Fruit fly (Drosophila melanogaster) whole organism, embryonic: ENCODE data around the gene CG31807.

ENCODE experiments used
- ATbp ChIP-seq: fragments of 200-800 bp; sonication (Bioruptor generic); optimal IDR thresholded peaks from 2 replicates; lab custom pipeline; 2017; ENCODE audit warnings: missing biosample characterization, mild to moderate bottlenecking, missing genetic modification characterization, missing genetic modification reagents
- B-H2 ChIP-seq: fragments of 200-800 bp; sonication (Bioruptor generic); optimal IDR thresholded peaks from 2 replicates; lab custom pipeline; 2018; ENCODE audit warnings: missing biosample characterization, mild to moderate bottlenecking, missing genetic modification characterization
- CG12219 ChIP-seq: fragments of 200-800 bp; sonication (Bioruptor generic); optimal IDR thresholded peaks from 3 replicates; lab custom pipeline; 2018; ENCODE audit warnings: missing biosample characterization, mild to moderate bottlenecking, missing genetic modification characterization
- CG12299 ChIP-seq: fragments of 200-800 bp; sonication (Bioruptor generic); optimal IDR thresholded peaks from 2 replicates; lab custom pipeline; 2018; ENCODE audit warnings: missing biosample characterization, mild to moderate bottlenecking, missing genetic modification characterization
- CG1233 ChIP-seq: fragments of 200-800 bp; sonication (Bioruptor generic); optimal IDR thresholded peaks from 4 replicates; lab custom pipeline; 2018; ENCODE audit warnings: missing biosample characterization, mild to moderate bottlenecking, missing genetic modification characterization
- CG15269 ChIP-seq: fragments of 200-800 bp; sonication (Bioruptor generic); optimal IDR thresholded peaks from 2 replicates; lab custom pipeline; 2018; ENCODE audit warnings: missing biosample characterization, mild to moderate bottlenecking, missing genetic modification characterization, moderate library complexity
- CG16779 ChIP-seq: fragments of 200-800 bp; sonication (Bioruptor generic); IDR thresholded peaks from 2 replicates; pipeline ENCODE4 v1.3.6; 2022; ENCODE audit warnings: missing biosample characterization, missing genetic modification characterization
- CG17802 ChIP-seq: fragments of 200-800 bp; sonication (Bioruptor generic); optimal IDR thresholded peaks from 2 replicates; lab custom pipeline; 2018; ENCODE audit warnings: missing biosample characterization, mild to moderate bottlenecking, missing genetic modification characterization, moderate library complexity
- CG18599 ChIP-seq: fragments of 200-800 bp; sonication (Bioruptor generic); optimal IDR thresholded peaks from 3 replicates; lab custom pipeline; 2017; ENCODE audit warnings: missing biosample characterization, missing genetic modification characterization, mild to moderate bottlenecking, moderate library complexity, missing genetic modification reagents
- CG2129 ChIP-seq: fragments of 200-800 bp; sonication (Bioruptor generic); IDR thresholded peaks from 2 replicates; pipeline ENCODE4 v1.3.6; 2022; ENCODE audit warnings: missing biosample characterization, missing genetic modification characterization; ENCODE audit not compliant: partially characterized antibody
- CG30403 ChIP-seq: fragments of 200-800 bp; sonication (Bioruptor generic); optimal IDR thresholded peaks from 3 replicates; lab custom pipeline; 2016; ENCODE audit warnings: missing biosample characterization, missing genetic modification characterization
- CG31365 ChIP-seq: fragments of 200-800 bp; sonication (Bioruptor generic); optimal IDR thresholded peaks from 2 replicates; lab custom pipeline; 2018; ENCODE audit warnings: missing biosample characterization, mild to moderate bottlenecking, missing genetic modification characterization
- CG3163 ChIP-seq: fragments of 200-800 bp; sonication (Bioruptor generic); optimal IDR thresholded peaks from 3 replicates; lab custom pipeline; 2016; ENCODE audit warnings: missing biosample characterization, missing genetic modification characterization
- CG3995 ChIP-seq: fragments of 200-800 bp; sonication (Bioruptor generic); optimal IDR thresholded peaks from 3 replicates; lab custom pipeline; 2016; ENCODE audit warnings: missing biosample characterization, missing genetic modification characterization
- CG4707 ChIP-seq: fragments of 200-800 bp; sonication (Bioruptor generic); optimal IDR thresholded peaks from 2 replicates; lab custom pipeline; 2018; ENCODE audit warnings: missing biosample characterization, mild to moderate bottlenecking, missing genetic modification characterization, moderate library complexity
- CG6689 ChIP-seq: fragments of 200-800 bp; sonication (Bioruptor generic); IDR thresholded peaks from 2 replicates; pipeline ENCODE4 v1.3.6; 2022; ENCODE audit warnings: missing biosample characterization, missing genetic modification characterization
- CG8089 ChIP-seq: fragments of 200-800 bp; sonication (Bioruptor generic); optimal IDR thresholded peaks from 3 replicates; lab custom pipeline; 2016; ENCODE audit warnings: missing biosample characterization, missing genetic modification characterization
- CG8359 ChIP-seq: fragments of 200-800 bp; sonication (Bioruptor generic); optimal IDR thresholded peaks from 2 replicates; lab custom pipeline; 2017; ENCODE audit warnings: missing biosample characterization, mild to moderate bottlenecking, missing genetic modification characterization, borderline replicate concordance
- D19A ChIP-seq: fragments of 200-800 bp; optimal IDR thresholded peaks from 3 replicates; lab custom pipeline; 2019; ENCODE audit warnings: missing biosample characterization, mild to moderate bottlenecking, missing genetic modification characterization, moderate library complexity
- Dbx ChIP-seq: fragments of 200-800 bp; sonication (Bioruptor generic); IDR thresholded peaks from 3 replicates; pipeline ENCODE4 v1.3.6; 2022; ENCODE audit warnings: missing biosample characterization, missing genetic modification characterization
- Dfd ChIP-seq, 2 experiments: fragments of >200 bp; optimal IDR thresholded peaks; 2 replicates each; lab custom pipeline; 2017; ENCODE audit warnings: missing biosample characterization in 2 of 2, missing genetic modification characterization in 2 of 2
- HLH3B ChIP-seq: fragments of 200-800 bp; sonication (Bioruptor generic); IDR thresholded peaks from 2 replicates; pipeline ENCODE4 v1.3.6; 2022; ENCODE audit warnings: missing biosample characterization, missing genetic modification characterization
- Hr51 ChIP-seq, 2 experiments: fragments of 200-800 bp; sonication (Bioruptor generic); optimal IDR thresholded peaks; 2 replicates in 1 of 2; 3 replicates in 1 of 2; lab custom pipeline; 2016 to 2018; ENCODE audit warnings: missing biosample characterization in 2 of 2, missing genetic modification characterization in 2 of 2, mild to moderate bottlenecking in 1 of 2, moderate library complexity in 1 of 2
- MTF-1 ChIP-seq: fragments of 200-800 bp; sonication (Bioruptor generic); optimal IDR thresholded peaks from 2 replicates; lab custom pipeline; 2018; ENCODE audit warnings: missing biosample characterization, mild to moderate bottlenecking, missing genetic modification characterization, borderline replicate concordance
- Poxn ChIP-seq: fragments of 200-800 bp; sonication (Bioruptor generic); IDR thresholded peaks from 2 replicates; pipeline ENCODE4 v1.3.6; 2022; ENCODE audit warnings: missing biosample characterization, missing genetic modification characterization
- Ravus ChIP-seq: fragments of 200-800 bp; sonication (Bioruptor generic); IDR thresholded peaks from 2 replicates; pipeline ENCODE4 v1.3.6; 2022; ENCODE audit warnings: missing biosample characterization, missing genetic modification characterization
- Rfx ChIP-seq: fragments of 200-800 bp; sonication (Bioruptor generic); IDR thresholded peaks from 2 replicates; pipeline ENCODE4 v1.3.6; 2022; ENCODE audit warnings: missing biosample characterization, missing genetic modification characterization
- Xbp1 ChIP-seq: fragments of 200-800 bp; sonication (Bioruptor generic); optimal IDR thresholded peaks from 3 replicates; lab custom pipeline; 2016; ENCODE audit warnings: missing biosample characterization, mild to moderate bottlenecking, missing genetic modification characterization
- ase ChIP-seq: fragments of 200-800 bp; sonication (Bioruptor generic); IDR thresholded peaks from 3 replicates; pipeline ENCODE4 v1.3.6; 2022; ENCODE audit warnings: missing biosample characterization, missing genetic modification characterization
- ato ChIP-seq: fragments of 200-800 bp; sonication (Bioruptor generic); IDR thresholded peaks from 2 replicates; pipeline ENCODE4 v1.3.6; 2022; ENCODE audit warnings: missing biosample characterization, missing genetic modification characterization; ENCODE audit not compliant: partially characterized antibody
- bsh ChIP-seq, 2 experiments: fragments of 200-800 bp; sonication (Bioruptor generic); optimal IDR thresholded peaks; 2 replicates each; lab custom pipeline; 2017 to 2018; ENCODE audit warnings: mild to moderate bottlenecking in 2 of 2, missing biosample characterization in 2 of 2, missing genetic modification characterization in 2 of 2, moderate library complexity in 1 of 2
- cwo ChIP-seq: fragments of 200-800 bp; sonication (Bioruptor generic); optimal IDR thresholded peaks from 3 replicates; lab custom pipeline; 2017; ENCODE audit warnings: missing biosample characterization, missing genetic modification characterization, mild to moderate bottlenecking, moderate library complexity, missing genetic modification reagents
- disco-r ChIP-seq: fragments of 200-800 bp; sonication (Bioruptor generic); optimal IDR thresholded peaks from 2 replicates; lab custom pipeline; 2016; ENCODE audit warnings: missing biosample characterization, missing genetic modification characterization
- esg ChIP-seq: fragments of 200-800 bp; sonication (Bioruptor generic); conservative IDR thresholded peaks from 2 replicates; pipeline ENCODE4 v1.3.6; 2022; ENCODE audit warnings: missing biosample characterization, missing genetic modification characterization
- ewg ChIP-seq: fragments of 200-800 bp; sonication (Bioruptor generic); optimal IDR thresholded peaks from 3 replicates; lab custom pipeline; 2017; ENCODE audit warnings: mild to moderate bottlenecking, missing biosample characterization, missing genetic modification reagents, missing genetic modification characterization
- fru ChIP-seq: fragments of >200 bp; optimal IDR thresholded peaks from 2 replicates; lab custom pipeline; 2017
- gem ChIP-seq: fragments of 200-800 bp; sonication (Bioruptor generic); optimal IDR thresholded peaks from 2 replicates; lab custom pipeline; 2019; ENCODE audit warnings: missing biosample characterization, mild to moderate bottlenecking, missing genetic modification characterization, moderate library complexity
- hkb ChIP-seq, 2 experiments: fragments of 200-800 bp in 1 of 2; fragments of >200 bp in 1 of 2; sonication (Bioruptor generic) in 1 of 2; IDR thresholded peaks in 1 of 2; optimal IDR thresholded peaks in 1 of 2; 2 replicates each; pipeline versions ENCODE4 v1.3.6 to Lab custom; 2017 to 2022; ENCODE audit warnings: missing biosample characterization in 1 of 2, missing genetic modification characterization in 1 of 2
- jing ChIP-seq: fragments of 200-800 bp; sonication (Bioruptor generic); optimal IDR thresholded peaks from 2 replicates; lab custom pipeline; 2018; ENCODE audit warnings: missing biosample characterization, mild to moderate bottlenecking, missing genetic modification characterization
- jumu ChIP-seq: fragments of 200-800 bp; sonication (Bioruptor generic); optimal IDR thresholded peaks from 3 replicates; lab custom pipeline; 2016; ENCODE audit warnings: missing biosample characterization, missing genetic modification characterization
- lbe ChIP-seq: fragments of 200-800 bp; sonication (Bioruptor generic); optimal IDR thresholded peaks from 2 replicates; lab custom pipeline; 2016; ENCODE audit warnings: missing biosample characterization, mild to moderate bottlenecking, missing genetic modification characterization
- maf-S ChIP-seq: fragments of 200-800 bp; sonication (Bioruptor generic); optimal IDR thresholded peaks from 2 replicates; lab custom pipeline; 2016; ENCODE audit warnings: missing biosample characterization, missing genetic modification characterization
- nau ChIP-seq: fragments of 200-800 bp; sonication (Bioruptor generic); optimal IDR thresholded peaks from 3 replicates; lab custom pipeline; 2017; ENCODE audit warnings: missing biosample characterization, mild to moderate bottlenecking, missing genetic modification characterization, missing genetic modification reagents
- pho ChIP-seq: fragments of 200-800 bp; sonication (Bioruptor generic); optimal IDR thresholded peaks from 2 replicates; lab custom pipeline; 2016; ENCODE audit warnings: missing biosample characterization, missing genetic modification characterization
- trh ChIP-seq: fragments of 200-800 bp; sonication (Bioruptor generic); optimal IDR thresholded peaks from 2 replicates; lab custom pipeline; 2016; ENCODE audit warnings: missing biosample characterization, missing genetic modification characterization
- usp ChIP-seq: fragments of >200 bp; optimal IDR thresholded peaks from 2 replicates; lab custom pipeline; 2017; ENCODE audit warnings: missing biosample characterization, missing genetic modification characterization
- yki ChIP-seq: fragments of >200 bp; optimal IDR thresholded peaks from 3 replicates; lab custom pipeline; 2018

The CG31807 gene

dm6 chr2L:16715841-16716701 is 32.3 kb upstream of the CG31807 start, which contains the start of the genes Cyt-c-d and CG31808 (continued):
- TF ChIP-seq lbe (GFP tag; lab: Kevin White, UChicago): peak; percentile 93
- peak; percentile 82 for TF ChIP-seq CG16779
- TF ChIP-seq HLH3B (GFP tag; lab: Robert Waterston, UW): peak; percentile 98
- TF ChIP-seq CG6689: peak; percentile 98
- peak; percentile 99 for TF ChIP-seq gem (tag; lab: Kevin White, UChicago)
- TF ChIP-seq trh (GFP tag; lab: Kevin White, UChicago): peak; percentile 93
- peak; percentile 72 for TF ChIP-seq CG31365
- TF ChIP-seq fru (lab: Kevin White, UChicago): no peak
- TF ChIP-seq CG4707 (GFP tag; lab: Kevin White, UChicago): peak; percentile 93
- TF ChIP-seq CG15269 (tag; lab: Kevin White, UChicago): peak; percentile 98
- TF ChIP-seq CG3163 (GFP tag; lab: Kevin White, UChicago): peak; percentile 60
- TF ChIP-seq Ravus (GFP tag; lab: Robert Waterston, UW): peak; percentile 90
- peak; percentile 98 for TF ChIP-seq ase
- TF ChIP-seq jumu (GFP tag; lab: Kevin White, UChicago): peak; percentile 89
- TF ChIP-seq Xbp1 (GFP tag; lab: Kevin White, UChicago): peak; percentile 97
- peak; percentile 93 for TF ChIP-seq disco-r (GFP tag; lab: Kevin White, UChicago)
- TF ChIP-seq maf-S (GFP tag; lab: Kevin White, UChicago): peak; percentile 92
- peak; percentile 87 for TF ChIP-seq CG8089 (GFP tag; lab: Kevin White, UChicago)
- peak; percentile 86 for TF ChIP-seq MTF-1 (GFP tag; lab: Kevin White, UChicago)
- peak; percentile 98 for TF ChIP-seq ATbp (GFP tag; lab: Kevin White, UChicago)
- TF ChIP-seq Hr51 (GFP tag; optimal IDR thresholded peaks at IDR 0.05; lab: Kevin White, UChicago): peak; percentile 85 to 98
- peak; percentile 89 for TF ChIP-seq pho (GFP tag; lab: Kevin White, UChicago)
- peak; percentile 97 for TF ChIP-seq CG12219 (GFP tag; lab: Kevin White, UChicago)
- peak; percentile 87 for TF ChIP-seq CG17802
- TF ChIP-seq CG18599 (GFP tag; lab: Kevin White, UChicago): peak; percentile 97
- TF ChIP-seq hkb (optimal IDR thresholded peaks at IDR 0.05; lab: Kevin White, UChicago): no peak
- TF ChIP-seq hkb (GFP tag; IDR thresholded peaks at IDR 0.05; lab: Robert Waterston, UW): peak; percentile 98
- TF ChIP-seq CG3995 (GFP tag; lab: Kevin White, UChicago): peak; percentile 46
- TF ChIP-seq ewg: peak; percentile 95
- peak; percentile 94 for TF ChIP-seq CG1233
- peak; percentile 90 for TF ChIP-seq Dbx (GFP tag; lab: Robert Waterston, UW)
- TF ChIP-seq cwo (GFP tag; lab: Kevin White, UChicago): peak; percentile 91
- TF ChIP-seq Dfd (GFP tag; optimal IDR thresholded peaks at IDR 0.05; lab: Kevin White, UChicago): no peak
- TF ChIP-seq Rfx (GFP tag; lab: Robert Waterston, UW): peak; percentile 94
- TF ChIP-seq ato (GFP tag; lab: Robert Waterston, UW): no peak
- TF ChIP-seq nau (GFP tag; lab: Kevin White, UChicago): peak; percentile 98
- peak; percentile 74 for TF ChIP-seq Poxn (GFP tag; lab: Robert Waterston, UW)
- TF ChIP-seq yki (lab: Kevin White, UChicago): peak; percentile 77
- no peak for TF ChIP-seq CG2129 (GFP tag; lab: Robert Waterston, UW)
- peak; percentile 92 for TF ChIP-seq CG8359 (GFP tag; lab: Kevin White, UChicago)
- TF ChIP-seq bsh (GFP tag; optimal IDR thresholded peaks at IDR 0.05; lab: Kevin White, UChicago): peak; percentile 97 to 99
- TF ChIP-seq D19A (tag; lab: Kevin White, UChicago): peak; percentile 94
- peak; percentile 94 for TF ChIP-seq jing (GFP tag; lab: Kevin White, UChicago)
- TF ChIP-seq CG12299: peak; percentile 96
- TF ChIP-seq esg (GFP tag; lab: Robert Waterston, UW): peak; percentile 97
- peak; percentile 98 for TF ChIP-seq CG30403 (GFP tag; lab: Kevin White, UChicago)
- peak; percentile 63 for TF ChIP-seq B-H2 (GFP tag; lab: Kevin White, UChicago)
- TF ChIP-seq usp (GFP tag; lab: Kevin White, UChicago): no peak
